Worm (Caenorhabditis elegans): Measurements from ENCODE around the gene mdt-10.

ce11 chrII:7842053-7842452, 12.8 kb downstream of the mdt-10 start, which contains the start of gene klp-3:
- TF ChIP-seq nhr-42 (GFP tag; IDR thresholded peaks at IDR 0.05) = no peak
- no peak for TF ChIP-seq F44E2.7 (GFP tag; IDR thresholded peaks at IDR 0.05)
- TF ChIP-seq nhr-25 (tag; optimal IDR thresholded peaks at IDR 0.05; ENCODE audit: borderline replicate concordance, insufficient read depth) = no peak
- no peak for TF ChIP-seq lir-3 (tag; optimal IDR thresholded peaks at IDR 0.05)
- no peak for TF ChIP-seq fos-1 (tag; optimal IDR thresholded peaks at IDR 0.05)
- TF ChIP-seq F10B5.3 (tag; optimal IDR thresholded peaks at IDR 0.05) = no peak
- TF ChIP-seq lsy-2 (tag; optimal IDR thresholded peaks at IDR 0.05) = no peak
- TF ChIP-seq pqm-1 (tag; optimal IDR thresholded peaks at IDR 0.05) = no peak
- TF ChIP-seq cey-2 (tag; optimal IDR thresholded peaks at IDR 0.05; ENCODE audit: borderline replicate concordance, insufficient read depth) = no peak

Data from whole organism, L4 larva.